Worm (Caenorhabditis elegans) whole organism, late embryonic: ENCODE data around the gene lbp-1.

Source experiments
- C08G9.2 ChIP-seq: sonication (generic microtip); optimal IDR thresholded peaks from 2 replicates; lab custom pipeline; 2016; ENCODE audit warnings: mild to moderate bottlenecking, missing genetic modification characterization, moderate library complexity, missing compliant biosample characterization
- F13H6.1 ChIP-seq: sonication (generic microtip); optimal IDR thresholded peaks from 2 replicates; lab custom pipeline; 2016; ENCODE audit warnings: missing genetic modification characterization, missing compliant biosample characterization
- K02D7.2 ChIP-seq: sonication (generic microtip); optimal IDR thresholded peaks from 2 replicates; lab custom pipeline; 2017; ENCODE audit warnings: mild to moderate bottlenecking, missing genetic modification characterization, missing compliant biosample characterization
- K09A11.1 ChIP-seq: sonication (generic microtip); optimal IDR thresholded peaks from 2 replicates; lab custom pipeline; 2017; ENCODE audit warnings: antibody characterized with exemption, mild to moderate bottlenecking, missing genetic modification characterization, missing compliant biosample characterization; ENCODE audit not compliant: insufficient read depth
- T23F11.4 ChIP-seq: fragments of 200-800 bp; sonication (Bioruptor generic); optimal IDR thresholded peaks from 2 replicates; lab custom pipeline; 2018; ENCODE audit warnings: mild to moderate bottlenecking, missing genetic modification characterization, missing compliant biosample characterization
- Y22D7AL.16 ChIP-seq: sonication (generic microtip); optimal IDR thresholded peaks from 2 replicates; lab custom pipeline; 2016; ENCODE audit warnings: missing genetic modification characterization, missing compliant biosample characterization
- ama-1 ChIP-seq: fragments of 150-350 bp; optimal IDR thresholded peaks from 2 replicates; lab custom pipeline; 2014
- ceh-18 ChIP-seq: sonication (generic microtip); optimal IDR thresholded peaks from 2 replicates; lab custom pipeline; 2016; ENCODE audit warnings: missing genetic modification characterization, missing compliant biosample characterization
- ceh-19 ChIP-seq: fragments of 200-800 bp; sonication (Bioruptor generic); optimal IDR thresholded peaks from 2 replicates; lab custom pipeline; 2018; ENCODE audit warnings: mild to moderate bottlenecking, missing genetic modification characterization, missing compliant biosample characterization
- ceh-24 ChIP-seq: sonication (generic microtip); optimal IDR thresholded peaks from 2 replicates; lab custom pipeline; 2016; ENCODE audit warnings: mild to moderate bottlenecking, missing genetic modification characterization, missing compliant biosample characterization
- ceh-30 ChIP-seq: fragments of 150-350 bp; optimal IDR thresholded peaks from 2 replicates; lab custom pipeline; 2014; ENCODE audit warnings: missing biosample characterization, missing genetic modification characterization
- ceh-34 ChIP-seq: sonication (generic microtip); optimal IDR thresholded peaks from 2 replicates; lab custom pipeline; 2016; ENCODE audit warnings: mild to moderate bottlenecking, missing genetic modification characterization, missing compliant biosample characterization
- ceh-45 ChIP-seq: fragments of 200-800 bp; sonication (Bioruptor generic); IDR thresholded peaks from 2 replicates; pipeline ENCODE4 v1.3.6; 2022; ENCODE audit warnings: missing genetic modification reagents, missing genetic modification characterization, missing compliant biosample characterization
- ceh-48 ChIP-seq: sonication (generic microtip); optimal IDR thresholded peaks from 2 replicates; lab custom pipeline; 2016; ENCODE audit warnings: missing genetic modification characterization, inconsistent platforms, missing compliant biosample characterization
- ceh-6 ChIP-seq: fragments of 200-800 bp; sonication (Bioruptor generic); optimal IDR thresholded peaks from 2 replicates; lab custom pipeline; 2018; ENCODE audit warnings: mild to moderate bottlenecking, missing genetic modification characterization, missing compliant biosample characterization
- ceh-9 ChIP-seq: sonication (generic microtip); optimal IDR thresholded peaks from 2 replicates; lab custom pipeline; 2016; ENCODE audit warnings: mild to moderate bottlenecking, missing genetic modification characterization, inconsistent platforms, missing compliant biosample characterization
- che-1 ChIP-seq: sonication (generic microtip); optimal IDR thresholded peaks from 2 replicates; lab custom pipeline; 2016; ENCODE audit warnings: mild to moderate bottlenecking, missing genetic modification characterization, missing compliant biosample characterization
- elt-2 ChIP-seq: sonication (generic microtip); optimal IDR thresholded peaks from 2 replicates; lab custom pipeline; 2016; ENCODE audit warnings: missing genetic modification reagents, missing genetic modification characterization, missing compliant biosample characterization
- ets-4 ChIP-seq: sonication (generic microtip); optimal IDR thresholded peaks from 2 replicates; lab custom pipeline; 2016; ENCODE audit warnings: missing genetic modification characterization, missing compliant biosample characterization
- gmeb-2 ChIP-seq: sonication (generic microtip); optimal IDR thresholded peaks from 2 replicates; lab custom pipeline; 2016; ENCODE audit warnings: missing genetic modification characterization, inconsistent platforms, missing compliant biosample characterization
- hlh-13 ChIP-seq: fragments of 200-800 bp; sonication (Bioruptor generic); optimal IDR thresholded peaks from 2 replicates; lab custom pipeline; 2018; ENCODE audit warnings: mild to moderate bottlenecking, missing genetic modification characterization, missing compliant biosample characterization
- hlh-15 ChIP-seq: sonication (generic microtip); optimal IDR thresholded peaks from 2 replicates; lab custom pipeline; 2016; ENCODE audit warnings: missing genetic modification characterization, missing compliant biosample characterization
- hlh-30 ChIP-seq: sonication (generic microtip); optimal IDR thresholded peaks from 2 replicates; lab custom pipeline; 2017; ENCODE audit warnings: antibody characterized with exemption, missing genetic modification characterization, missing compliant biosample characterization; ENCODE audit not compliant: insufficient read depth
- hlh-8 ChIP-seq: sonication (generic microtip); optimal IDR thresholded peaks from 2 replicates; lab custom pipeline; 2016; ENCODE audit warnings: missing genotype, missing genetic modification characterization, missing compliant biosample characterization
- lim-6 ChIP-seq: sonication (generic microtip); optimal IDR thresholded peaks from 2 replicates; lab custom pipeline; 2016; ENCODE audit warnings: missing genetic modification characterization, missing compliant biosample characterization
- lin-11 ChIP-seq: fragments of 200-800 bp; sonication (Bioruptor generic); optimal IDR thresholded peaks from 2 replicates; lab custom pipeline; 2018; ENCODE audit warnings: mild to moderate bottlenecking, missing genetic modification characterization, missing compliant biosample characterization
- madf-2 ChIP-seq: sonication (generic microtip); optimal IDR thresholded peaks from 2 replicates; lab custom pipeline; 2017; ENCODE audit warnings: missing genetic modification characterization, missing compliant biosample characterization
- mec-3 ChIP-seq: sonication (generic microtip); optimal IDR thresholded peaks from 2 replicates; lab custom pipeline; 2016; ENCODE audit warnings: borderline replicate concordance, missing genetic modification characterization, missing compliant biosample characterization
- nhr-11 ChIP-seq: fragments of 150-350 bp; optimal IDR thresholded peaks from 2 replicates; lab custom pipeline; 2014; ENCODE audit warnings: missing biosample characterization, missing genetic modification characterization
- nhr-232 ChIP-seq: sonication (generic microtip); optimal IDR thresholded peaks from 2 replicates; lab custom pipeline; 2016; ENCODE audit warnings: missing genetic modification characterization, missing compliant biosample characterization
- npax-4 ChIP-seq: sonication (generic microtip); optimal IDR thresholded peaks from 2 replicates; lab custom pipeline; 2016; ENCODE audit warnings: missing genetic modification characterization, missing compliant biosample characterization
- pat-9 ChIP-seq: fragments of 200-800 bp; sonication (Bioruptor generic); optimal IDR thresholded peaks from 2 replicates; lab custom pipeline; 2018; ENCODE audit warnings: mild to moderate bottlenecking, missing genetic modification characterization, moderate library complexity, missing compliant biosample characterization
- pax-1 ChIP-seq: fragments of 150-350 bp; optimal IDR thresholded peaks from 2 replicates; lab custom pipeline; 2014; ENCODE audit warnings: missing biosample characterization, missing genetic modification characterization
- pha-2 ChIP-seq: sonication (generic microtip); optimal IDR thresholded peaks from 2 replicates; lab custom pipeline; 2017; ENCODE audit warnings: mild to moderate bottlenecking, missing genetic modification characterization, missing compliant biosample characterization
- pha-4 ChIP-seq: fragments of 150-350 bp; optimal IDR thresholded peaks from 2 replicates; lab custom pipeline; 2018; ENCODE audit warnings: missing biosample characterization, missing genetic modification reagents, missing genetic modification characterization
- pqm-1 ChIP-seq: sonication (generic microtip); optimal IDR thresholded peaks from 2 replicates; lab custom pipeline; 2016; ENCODE audit warnings: missing genetic modification characterization, missing compliant biosample characterization
- pros-1 ChIP-seq: fragments of 150-350 bp; optimal IDR thresholded peaks from 2 replicates; lab custom pipeline; 2014; ENCODE audit warnings: missing biosample characterization, missing genetic modification reagents, missing genetic modification characterization
- rnt-1 ChIP-seq: sonication (generic microtip); optimal IDR thresholded peaks from 2 replicates; lab custom pipeline; 2016; ENCODE audit warnings: missing genetic modification characterization, missing compliant biosample characterization
- sdc-2 ChIP-seq: sonication (generic microtip); optimal IDR thresholded peaks from 2 replicates; lab custom pipeline; 2016; ENCODE audit warnings: missing genotype, missing genetic modification characterization, missing compliant biosample characterization
- sox-2 ChIP-seq: fragments of 200-800 bp; sonication (Bioruptor generic); IDR thresholded peaks from 2 replicates; pipeline ENCODE4 v1.3.6; 2022; ENCODE audit warnings: missing genetic modification reagents, missing genetic modification characterization, missing compliant biosample characterization
- sox-4 ChIP-seq: sonication (generic microtip); optimal IDR thresholded peaks from 2 replicates; lab custom pipeline; 2017; ENCODE audit warnings: mild to moderate bottlenecking, missing genetic modification characterization, inconsistent platforms, missing compliant biosample characterization
- tbx-2 ChIP-seq: sonication (generic microtip); optimal IDR thresholded peaks from 2 replicates; lab custom pipeline; 2016; ENCODE audit warnings: missing genetic modification characterization, missing compliant biosample characterization
- tbx-7 ChIP-seq: sonication (generic microtip); optimal IDR thresholded peaks from 2 replicates; lab custom pipeline; 2016; ENCODE audit warnings: missing genotype, missing genetic modification characterization, missing compliant biosample characterization
- ttx-3 ChIP-seq: sonication (generic microtip); optimal IDR thresholded peaks from 2 replicates; lab custom pipeline; 2016; ENCODE audit warnings: missing genetic modification reagents, missing genetic modification characterization, missing compliant biosample characterization
- unc-3 ChIP-seq, 2 experiments: fragments of 200-800 bp in 1 of 2; sonication (Bioruptor generic) in 1 of 2; sonication (generic microtip) in 1 of 2; conservative IDR thresholded peaks in 1 of 2; optimal IDR thresholded peaks in 1 of 2; 2 replicates each; pipeline versions ENCODE4 v1.3.6 to Lab custom; 2016 to 2022; ENCODE audit warnings: missing compliant biosample characterization in 2 of 2, missing genetic modification characterization in 2 of 2, missing genetic modification reagents in 1 of 2
- unc-42 ChIP-seq: sonication (generic microtip); optimal IDR thresholded peaks from 2 replicates; lab custom pipeline; 2016; ENCODE audit warnings: missing genotype, missing genetic modification characterization, missing compliant biosample characterization
- unc-55 ChIP-seq: sonication (generic microtip); optimal IDR thresholded peaks from 2 replicates; lab custom pipeline; 2017; ENCODE audit warnings: missing biosample characterization, missing genetic modification reagents, missing genetic modification characterization
- zip-5 ChIP-seq: sonication (generic microtip); optimal IDR thresholded peaks from 2 replicates; lab custom pipeline; 2016; ENCODE audit warnings: missing genetic modification characterization, missing compliant biosample characterization
- ztf-16 ChIP-seq: sonication (generic microtip); optimal IDR thresholded peaks from 2 replicates; lab custom pipeline; 2017; ENCODE audit warnings: missing genetic modification characterization, missing compliant biosample characterization

Gene lbp-1

ce11 chrX:3223135-3223534, 35.8 kb upstream of the lbp-1 start:
- TF ChIP-seq ceh-45 (no peak), F13H6.1 (tag; lab: Kevin White, UChicago) (no peak), ceh-48 (peak; percentile 37), nhr-232 (no peak), rnt-1 (tag; lab: Kevin White, UChicago) (no peak), hlh-13 (GFP tag; lab: Kevin White, UChicago) (no peak), ets-4 (tag; lab: Kevin White, UChicago) (no peak), unc-3 (GFP tag; conservative IDR thresholded peaks at IDR 0.05; lab: Robert Waterston, UW) (no peak), unc-3 (tag; optimal IDR thresholded peaks at IDR 0.05; lab: Kevin White, UChicago) (no peak), sox-4 (tag; lab: Kevin White, UChicago) (no peak), ceh-19 (GFP tag; lab: Kevin White, UChicago) (no peak), tbx-2 (tag; lab: Kevin White, UChicago) (peak; percentile 15), ama-1 (no peak), pha-4 (tag; lab: Kevin White, UChicago) (no peak)

DNA sequence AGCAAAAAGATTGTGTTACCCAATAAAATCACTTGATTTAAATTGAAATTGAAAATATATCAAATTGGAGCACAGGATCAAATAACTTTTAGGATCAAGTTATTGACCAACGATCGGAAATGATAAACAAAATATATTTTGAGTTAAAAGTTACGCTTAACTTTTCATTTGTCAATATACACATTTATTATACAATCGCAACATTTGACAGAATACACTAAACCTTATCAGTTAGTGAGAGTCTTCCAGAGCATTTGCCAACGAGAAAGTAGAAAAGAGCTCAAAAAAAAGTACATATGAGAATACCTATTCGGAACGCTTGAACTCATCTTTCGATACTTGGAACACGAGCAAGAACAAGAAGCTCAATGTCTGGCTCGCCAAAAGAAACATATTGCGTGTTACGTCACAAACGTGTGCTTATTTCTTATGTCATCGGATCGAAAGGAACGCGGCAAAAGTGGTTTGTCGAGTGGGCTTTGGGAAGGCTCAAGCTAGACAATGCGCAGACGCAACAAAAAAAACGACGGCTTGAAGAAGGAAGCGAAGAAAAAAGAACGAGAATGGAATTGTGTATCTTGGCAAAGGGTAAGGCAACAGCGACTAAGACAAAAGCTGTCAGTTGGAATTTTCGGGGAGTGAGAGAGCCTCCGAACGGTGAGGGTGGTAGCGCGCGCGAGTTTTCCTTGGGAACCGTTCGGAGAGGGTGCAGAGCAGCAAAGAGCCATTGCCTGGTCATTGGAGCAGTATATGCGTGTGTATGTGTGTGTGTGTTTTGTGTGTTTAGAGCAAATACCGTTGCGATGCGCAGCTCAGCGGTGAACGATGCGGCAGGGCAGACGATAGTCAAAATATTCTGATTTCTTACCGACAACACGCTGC, 32.4 kb upstream of the lbp-1 start:
- TF ChIP-seq sox-4 (tag; lab: Kevin White, UChicago): no peak
- no peak for TF ChIP-seq ceh-9
- no peak for TF ChIP-seq ceh-18
- no peak for TF ChIP-seq gmeb-2 (tag; lab: Kevin White, UChicago)
- no peak for TF ChIP-seq pros-1 (tag; lab: Kevin White, UChicago)
- no peak for TF ChIP-seq pat-9 (tag; lab: Kevin White, UChicago)
- TF ChIP-seq mec-3 (tag; lab: Kevin White, UChicago): no peak
- no peak for TF ChIP-seq tbx-2 (tag; lab: Kevin White, UChicago)
- TF ChIP-seq hlh-30 (tag; lab: Kevin White, UChicago): no peak
- no peak for TF ChIP-seq pax-1 (tag; lab: Kevin White, UChicago)
- no peak for TF ChIP-seq unc-42 (tag; lab: Kevin White, UChicago)
- TF ChIP-seq che-1 (tag; lab: Kevin White, UChicago): peak; percentile 8
- no peak for TF ChIP-seq ceh-30 (tag; lab: Kevin White, UChicago)
- TF ChIP-seq ceh-24 (tag; lab: Kevin White, UChicago): no peak
- TF ChIP-seq ets-4 (tag; lab: Kevin White, UChicago): no peak
- TF ChIP-seq sox-2: no peak
- TF ChIP-seq lim-6 (tag; lab: Kevin White, UChicago): no peak
- peak; percentile 48 for TF ChIP-seq ceh-19 (GFP tag; lab: Kevin White, UChicago)
- TF ChIP-seq pha-2: no peak
- no peak for TF ChIP-seq C08G9.2 (tag; lab: Kevin White, UChicago)
- no peak for TF ChIP-seq ttx-3
- no peak for TF ChIP-seq pqm-1
- TF ChIP-seq npax-4 (tag; lab: Kevin White, UChicago): no peak
- no peak for TF ChIP-seq zip-5 (tag; lab: Kevin White, UChicago)
- no peak for TF ChIP-seq ceh-6 (GFP tag; lab: Kevin White, UChicago)
- no peak for TF ChIP-seq T23F11.4 (GFP tag; lab: Kevin White, UChicago)
- TF ChIP-seq Y22D7AL.16: no peak
- peak; percentile 72 for TF ChIP-seq ceh-34
- TF ChIP-seq madf-2 (tag; lab: Kevin White, UChicago): no peak
- peak; percentile 8 for TF ChIP-seq F13H6.1 (tag; lab: Kevin White, UChicago)
- TF ChIP-seq tbx-7 (tag; lab: Kevin White, UChicago): no peak
- no peak for TF ChIP-seq elt-2 (tag; lab: Kevin White, UChicago)
- no peak for TF ChIP-seq lin-11 (tag; lab: Kevin White, UChicago)
- no peak for TF ChIP-seq hlh-8 (tag; lab: Kevin White, UChicago)
- TF ChIP-seq K09A11.1: no peak
- no peak for TF ChIP-seq unc-55
- TF ChIP-seq ztf-16: peak; percentile 26
- TF ChIP-seq hlh-15 (tag; lab: Kevin White, UChicago): no peak
- TF ChIP-seq sdc-2 (tag; lab: Kevin White, UChicago): no peak
- no peak for TF ChIP-seq nhr-11 (tag; lab: Kevin White, UChicago)
- TF ChIP-seq K02D7.2 (tag; lab: Kevin White, UChicago): no peak
